Fruit fly (Drosophila melanogaster) whole organism, prepupa: ENCODE measurements around the gene tex.
A peak's percentile ranks its signal among the peaks of the same experiment; 100 is the strongest.

Experiments
- CG11762 ChIP-seq: fragments of 200-800 bp; sonication (Bioruptor generic); optimal IDR thresholded peaks from 3 replicates; lab custom pipeline; 2016; ENCODE audit warnings: missing biosample characterization, missing genetic modification characterization; ENCODE audit not compliant: insufficient read depth
- CG15336 ChIP-seq: fragments of 200-800 bp; sonication (Bioruptor generic); IDR thresholded peaks from 2 replicates; pipeline ENCODE4 v1.3.6; 2022; ENCODE audit warnings: missing biosample characterization, missing genetic modification characterization
- CG3032 ChIP-seq: fragments of 200-800 bp; optimal IDR thresholded peaks from 2 replicates; lab custom pipeline; 2019; ENCODE audit warnings: missing biosample characterization, mild to moderate bottlenecking, missing genetic modification characterization, moderate library complexity
- CG31627 ChIP-seq: fragments of 200-800 bp; sonication (Bioruptor generic); optimal IDR thresholded peaks from 3 replicates; lab custom pipeline; 2016; ENCODE audit warnings: missing biosample characterization, missing genetic modification characterization
- CG32006 ChIP-seq: fragments of 200-800 bp; sonication (Bioruptor generic); optimal IDR thresholded peaks from 3 replicates; lab custom pipeline; 2017; ENCODE audit warnings: missing biosample characterization, mild to moderate bottlenecking, missing genetic modification characterization
- CG34406 ChIP-seq: fragments of 200-800 bp; sonication (Bioruptor generic); optimal IDR thresholded peaks from 3 replicates; lab custom pipeline; 2016; ENCODE audit warnings: missing biosample characterization, missing genetic modification characterization
- CG4318 ChIP-seq: fragments of 200-800 bp; sonication (Bioruptor generic); optimal IDR thresholded peaks from 3 replicates; lab custom pipeline; 2017; ENCODE audit warnings: missing biosample characterization, mild to moderate bottlenecking, missing genetic modification characterization
- CG6163 ChIP-seq: fragments of 200-800 bp; sonication (Bioruptor generic); IDR thresholded peaks from 3 replicates; pipeline ENCODE4 v1.3.6; 2022; ENCODE audit warnings: missing biosample characterization, missing genetic modification characterization
- CG6276 ChIP-seq: fragments of 200-800 bp; sonication (Bioruptor generic); optimal IDR thresholded peaks from 2 replicates; lab custom pipeline; 2017; ENCODE audit warnings: missing biosample characterization, mild to moderate bottlenecking, missing genetic modification characterization
- CG6792 ChIP-seq: fragments of 200-800 bp; sonication (Bioruptor generic); optimal IDR thresholded peaks from 3 replicates; lab custom pipeline; 2016; ENCODE audit warnings: missing biosample characterization, missing genetic modification characterization
- CG6808 ChIP-seq: fragments of 200-800 bp; sonication (Bioruptor generic); optimal IDR thresholded peaks from 3 replicates; lab custom pipeline; 2017; ENCODE audit warnings: missing biosample characterization, missing genetic modification characterization, mild to moderate bottlenecking, moderate library complexity, missing genetic modification reagents
- CG7368 ChIP-seq: fragments of 200-800 bp; sonication (Bioruptor generic); optimal IDR thresholded peaks from 3 replicates; lab custom pipeline; 2016; ENCODE audit warnings: missing biosample characterization, missing genetic modification characterization
- CG8319 ChIP-seq: fragments of 200-800 bp; sonication (Bioruptor generic); optimal IDR thresholded peaks from 3 replicates; lab custom pipeline; 2016; ENCODE audit warnings: missing biosample characterization, missing genetic modification characterization
- CG8632 ChIP-seq: fragments of 200-800 bp; sonication (Bioruptor generic); optimal IDR thresholded peaks from 3 replicates; lab custom pipeline; 2016; ENCODE audit warnings: missing biosample characterization, missing genetic modification characterization
- Eip75B ChIP-seq: fragments of 200-800 bp; sonication (Bioruptor generic); optimal IDR thresholded peaks from 3 replicates; lab custom pipeline; 2016; ENCODE audit warnings: missing biosample characterization, missing genetic modification characterization
- Eip93F ChIP-seq: fragments of 200-800 bp; sonication (Bioruptor generic); optimal IDR thresholded peaks from 2 replicates; lab custom pipeline; 2016; ENCODE audit warnings: missing biosample characterization, mild to moderate bottlenecking, missing genetic modification characterization
- Ets21C ChIP-seq: fragments of 200-800 bp; sonication (Bioruptor generic); optimal IDR thresholded peaks from 3 replicates; lab custom pipeline; 2016; ENCODE audit warnings: missing biosample characterization, missing genetic modification characterization
- Gug ChIP-seq: fragments of 200-800 bp; sonication (Bioruptor generic); IDR thresholded peaks from 2 replicates; pipeline ENCODE4 v1.3.6; 2022; ENCODE audit warnings: missing biosample characterization, missing genetic modification characterization
- Hr38 ChIP-seq: sonication (Bioruptor generic); optimal IDR thresholded peaks from 2 replicates; lab custom pipeline; 2016; ENCODE audit warnings: missing biosample characterization, missing genetic modification characterization
- Smox ChIP-seq: fragments of 200-800 bp; sonication (Bioruptor generic); optimal IDR thresholded peaks from 3 replicates; lab custom pipeline; 2016; ENCODE audit warnings: missing biosample characterization, missing genetic modification characterization
- Sox102F ChIP-seq: fragments of 200-800 bp; sonication (Bioruptor generic); optimal IDR thresholded peaks from 2 replicates; lab custom pipeline; 2016; ENCODE audit warnings: missing biosample characterization, mild to moderate bottlenecking, missing genetic modification characterization
- Sox14 ChIP-seq: fragments of 200-800 bp; sonication (Bioruptor generic); optimal IDR thresholded peaks from 3 replicates; lab custom pipeline; 2016; ENCODE audit warnings: missing biosample characterization, missing genetic modification characterization
- Sox15 ChIP-seq: fragments of 200-800 bp; sonication (Bioruptor generic); optimal IDR thresholded peaks from 3 replicates; lab custom pipeline; 2016; ENCODE audit warnings: missing biosample characterization, missing genetic modification characterization
- fd85E ChIP-seq: fragments of 200-800 bp; sonication (Bioruptor generic); optimal IDR thresholded peaks from 3 replicates; lab custom pipeline; 2016; ENCODE audit warnings: missing biosample characterization, missing genetic modification characterization
- lz ChIP-seq: fragments of 200-800 bp; sonication (Bioruptor generic); optimal IDR thresholded peaks from 3 replicates; lab custom pipeline; 2016; ENCODE audit warnings: missing biosample characterization, missing genetic modification characterization
- net ChIP-seq: fragments of 200-800 bp; sonication (Bioruptor generic); optimal IDR thresholded peaks from 3 replicates; lab custom pipeline; 2016; ENCODE audit warnings: missing biosample characterization, missing genetic modification characterization
- pdm3 ChIP-seq: fragments of 200-800 bp; sonication (Bioruptor generic); optimal IDR thresholded peaks from 3 replicates; lab custom pipeline; 2016; ENCODE audit warnings: missing biosample characterization, missing genetic modification characterization
- svp ChIP-seq: fragments of 200-800 bp; sonication (Bioruptor generic); peaks from one replicate; lab custom pipeline; 2016; ENCODE audit warnings: missing biosample characterization, missing genetic modification characterization

tex gene

dm6 chr3R:8264302-8265080 lies 44.0 kb downstream of the tex start, which contains the start of the genes RPA1 and Mcm2 (continued):
- TF ChIP-seq CG6163 (GFP tag; lab: Robert Waterston, UW) (peak; percentile 68; the same call in 2 of the 3 replicates), Sox14 (GFP tag; lab: Kevin White, UChicago) (peak; percentile 66), Hr38 (GFP tag; lab: Kevin White, UChicago) (no peak), Ets21C (GFP tag; lab: Kevin White, UChicago) (peak; percentile 78), CG11762 (GFP tag; lab: Kevin White, UChicago) (peak; percentile 69), CG34406 (GFP tag; lab: Kevin White, UChicago) (peak; percentile 78), Smox (peak; percentile 80), CG8632 (peak; percentile 67), CG3032 (tag; lab: Kevin White, UChicago) (peak; percentile 84), pdm3 (GFP tag; lab: Kevin White, UChicago) (no peak), Eip93F (GFP tag; lab: Kevin White, UChicago) (peak; percentile 36), svp (GFP tag; lab: Kevin White, UChicago) (peak; percentile 94), fd85E (GFP tag; lab: Kevin White, UChicago) (no peak), lz (GFP tag; lab: Kevin White, UChicago) (peak; percentile 86), CG15336 (GFP tag; lab: Robert Waterston, UW) (peak; percentile 76), CG6276 (no peak), CG7368 (peak; percentile 56), Sox102F (GFP tag; lab: Kevin White, UChicago) (peak; percentile 68), net (peak; percentile 74), CG4318 (no peak), CG6808 (GFP tag; lab: Kevin White, UChicago) (peak; percentile 67), CG31627 (GFP tag; lab: Kevin White, UChicago) (peak; percentile 87), Eip75B (peak; percentile 74), CG6792 (GFP tag; lab: Kevin White, UChicago) (peak; percentile 70), CG8319 (peak; percentile 71), Gug (peak; percentile 67), Sox15 (GFP tag; lab: Kevin White, UChicago) (peak; percentile 85)

- TF ChIP-seq CG32006 (GFP tag; lab: Kevin White, UChicago): no peak
- TF ChIP-seq CG6808 (GFP tag; lab: Kevin White, UChicago): no peak
- no peak for TF ChIP-seq Sox102F (GFP tag; lab: Kevin White, UChicago)
These were observed 46.8 kb downstream of the tex start for dm6 chr3R:8261634-8262033.
